Fruit fly (Drosophila melanogaster) whole organism, embryonic: ENCODE measurements around the gene mon2.
A peak's percentile ranks its signal among the peaks of the same experiment; 100 is the strongest.

Experiments used
- CG10209 ChIP-seq: fragments of 200-800 bp; sonication (Bioruptor generic); optimal IDR thresholded peaks from 3 replicates; lab custom pipeline; 2017; ENCODE audit warnings: missing biosample characterization, mild to moderate bottlenecking, missing genetic modification characterization, missing genetic modification reagents
- CG10321 ChIP-seq: fragments of 200-800 bp; sonication (Bioruptor generic); IDR thresholded peaks from 2 replicates; pipeline ENCODE4 v1.3.6; 2022; ENCODE audit warnings: missing biosample characterization, missing genetic modification characterization
- CG10654 ChIP-seq: fragments of 200-800 bp; sonication (Bioruptor generic); optimal IDR thresholded peaks from 2 replicates; lab custom pipeline; 2016; ENCODE audit warnings: missing biosample characterization, missing genetic modification characterization
- CG11504 ChIP-seq: fragments of 200-800 bp; sonication (Bioruptor generic); optimal IDR thresholded peaks from 3 replicates; lab custom pipeline; 2019; ENCODE audit warnings: missing biosample characterization, mild to moderate bottlenecking, missing genetic modification characterization, moderate library complexity
- CG11696 ChIP-seq: fragments of 200-800 bp; sonication (Bioruptor generic); IDR thresholded peaks from 2 replicates; pipeline ENCODE4 v1.3.6; 2022; ENCODE audit warnings: missing biosample characterization, missing genetic modification characterization
- CG1233 ChIP-seq: fragments of 200-800 bp; sonication (Bioruptor generic); optimal IDR thresholded peaks from 4 replicates; lab custom pipeline; 2018; ENCODE audit warnings: missing biosample characterization, mild to moderate bottlenecking, missing genetic modification characterization
- CG13424 ChIP-seq: fragments of 200-800 bp; sonication (Bioruptor generic); optimal IDR thresholded peaks from 2 replicates; lab custom pipeline; 2019; ENCODE audit warnings: missing biosample characterization, mild to moderate bottlenecking, missing genetic modification characterization, moderate library complexity
- CG17186 ChIP-seq: fragments of 200-800 bp; sonication (Bioruptor generic); optimal IDR thresholded peaks from 3 replicates; lab custom pipeline; 2017; ENCODE audit warnings: missing biosample characterization, missing genetic modification reagents, missing genetic modification characterization
- CG17328 ChIP-seq: fragments of 200-800 bp; sonication (Bioruptor generic); IDR thresholded peaks from 2 replicates; pipeline ENCODE4 v1.3.6; 2022; ENCODE audit warnings: missing biosample characterization, missing genetic modification characterization
- CG17385 ChIP-seq: fragments of 200-800 bp; sonication (Bioruptor generic); optimal IDR thresholded peaks from 3 replicates; lab custom pipeline; 2018; ENCODE audit warnings: missing biosample characterization, mild to moderate bottlenecking, missing genetic modification characterization
- CG17829 ChIP-seq: fragments of 200-800 bp; optimal IDR thresholded peaks from 2 replicates; lab custom pipeline; 2019; ENCODE audit warnings: missing biosample characterization, mild to moderate bottlenecking, missing genetic modification characterization, moderate library complexity
- CG18011 ChIP-seq: fragments of 200-800 bp; sonication (Bioruptor generic); optimal IDR thresholded peaks from 2 replicates; lab custom pipeline; 2017; ENCODE audit warnings: missing biosample characterization, missing genetic modification characterization, mild to moderate bottlenecking, moderate library complexity, missing genotype
- CG2889 ChIP-seq: fragments of 200-800 bp; sonication (Bioruptor generic); IDR thresholded peaks from 3 replicates; pipeline ENCODE4 v1.3.6; 2022; ENCODE audit warnings: missing biosample characterization, missing genetic modification characterization
- CG32532 ChIP-seq: fragments of 200-800 bp; sonication (Bioruptor generic); IDR thresholded peaks from 2 replicates; pipeline ENCODE4 v1.3.6; 2022; ENCODE audit warnings: missing biosample characterization, missing genetic modification characterization
- CG34376 ChIP-seq: fragments of 200-800 bp; sonication (Bioruptor generic); optimal IDR thresholded peaks from 2 replicates; lab custom pipeline; 2018; ENCODE audit warnings: missing biosample characterization, mild to moderate bottlenecking, missing genetic modification characterization
- CG42726 ChIP-seq: fragments of 200-800 bp; sonication (Bioruptor generic); IDR thresholded peaks from 2 replicates; pipeline ENCODE4 v1.3.6; 2022; ENCODE audit warnings: missing biosample characterization, missing genetic modification characterization; ENCODE audit not compliant: partially characterized antibody
- CG4404 ChIP-seq: fragments of 200-800 bp; sonication (Bioruptor generic); IDR thresholded peaks from 2 replicates; pipeline ENCODE4 v1.3.6; 2022; ENCODE audit warnings: missing biosample characterization, missing genetic modification characterization
- CG5953 ChIP-seq: fragments of 200-800 bp; sonication (Bioruptor generic); IDR thresholded peaks from 2 replicates; pipeline ENCODE4 v1.3.6; 2022; ENCODE audit warnings: missing biosample characterization, missing genetic modification characterization
- CG6689 ChIP-seq: fragments of 200-800 bp; sonication (Bioruptor generic); IDR thresholded peaks from 2 replicates; pipeline ENCODE4 v1.3.6; 2022; ENCODE audit warnings: missing biosample characterization, missing genetic modification characterization
- CG7357 ChIP-seq: fragments of 200-800 bp; sonication (Bioruptor generic); IDR thresholded peaks from 3 replicates; pipeline ENCODE4 v1.3.6; 2022; ENCODE audit warnings: missing biosample characterization, missing genetic modification characterization
- CG7987 ChIP-seq: fragments of 200-800 bp; sonication (Bioruptor generic); optimal IDR thresholded peaks from 2 replicates; lab custom pipeline; 2018; ENCODE audit warnings: missing biosample characterization, mild to moderate bottlenecking, missing genetic modification characterization, moderate library complexity
- CG8924 ChIP-seq: fragments of 200-800 bp; optimal IDR thresholded peaks from 3 replicates; lab custom pipeline; 2019; ENCODE audit warnings: missing biosample characterization, mild to moderate bottlenecking, missing genetic modification characterization, moderate library complexity
- CG9797 ChIP-seq: fragments of 200-800 bp; sonication (Bioruptor generic); optimal IDR thresholded peaks from 3 replicates; lab custom pipeline; 2018; ENCODE audit warnings: missing biosample characterization, mild to moderate bottlenecking, missing genetic modification characterization
- Deaf1 ChIP-seq: fragments of 200-800 bp; optimal IDR thresholded peaks from 3 replicates; lab custom pipeline; 2019; ENCODE audit warnings: missing biosample characterization, mild to moderate bottlenecking, missing genetic modification characterization, moderate library complexity
- Dfd ChIP-seq, 2 experiments: fragments of >200 bp; optimal IDR thresholded peaks; 2 replicates each; lab custom pipeline; 2017; ENCODE audit warnings: missing biosample characterization in 2 of 2, missing genetic modification characterization in 2 of 2
- Elba2 ChIP-seq: fragments of 200-800 bp; sonication (Bioruptor generic); optimal IDR thresholded peaks from 3 replicates; lab custom pipeline; 2016; ENCODE audit warnings: missing biosample characterization, missing genetic modification characterization
- Ets65A ChIP-seq: fragments of 200-800 bp; sonication (Bioruptor generic); peaks from one replicate; lab custom pipeline; 2016; ENCODE audit warnings: missing biosample characterization, missing genetic modification characterization
- Gsc ChIP-seq: fragments of 200-800 bp; sonication (Bioruptor generic); IDR thresholded peaks from 2 replicates; pipeline ENCODE4 v1.3.6; 2022; ENCODE audit warnings: missing biosample characterization, missing genetic modification characterization
- Neu2 ChIP-seq: fragments of 200-800 bp; sonication (Bioruptor generic); optimal IDR thresholded peaks from 3 replicates; lab custom pipeline; 2016; ENCODE audit warnings: missing biosample characterization, missing genetic modification characterization, borderline replicate concordance
- Nf-YB ChIP-seq: fragments of 200-800 bp; sonication (Bioruptor generic); optimal IDR thresholded peaks from 3 replicates; lab custom pipeline; 2019; ENCODE audit warnings: missing biosample characterization, mild to moderate bottlenecking, missing genetic modification characterization, moderate library complexity
- Side ChIP-seq: fragments of 200-800 bp; sonication (Bioruptor generic); optimal IDR thresholded peaks from 2 replicates; lab custom pipeline; 2016; ENCODE audit warnings: missing biosample characterization, missing genetic modification characterization
- ac ChIP-seq: fragments of 200-800 bp; sonication (Bioruptor generic); optimal IDR thresholded peaks from 3 replicates; lab custom pipeline; 2017; ENCODE audit warnings: missing biosample characterization, mild to moderate bottlenecking, missing genetic modification characterization
- bowl ChIP-seq: fragments of 200-800 bp; sonication (Bioruptor generic); IDR thresholded peaks from 2 replicates; pipeline ENCODE4 v1.3.6; 2022; ENCODE audit warnings: missing biosample characterization, missing genetic modification characterization
- btn ChIP-seq: fragments of 200-800 bp; sonication (Bioruptor generic); optimal IDR thresholded peaks from 2 replicates; lab custom pipeline; 2016; ENCODE audit warnings: missing biosample characterization, missing genetic modification characterization
- chif ChIP-seq, 2 experiments: fragments of 200-800 bp; sonication (Bioruptor generic); optimal IDR thresholded peaks; 3 replicates each; lab custom pipeline; 2016; ENCODE audit warnings: missing biosample characterization in 2 of 2, missing genetic modification characterization in 2 of 2
- chm ChIP-seq: fragments of 200-800 bp; sonication (Bioruptor generic); IDR thresholded peaks from 2 replicates; pipeline ENCODE4 v1.3.6; 2022; ENCODE audit warnings: missing biosample characterization, missing genetic modification characterization
- chn ChIP-seq: fragments of 200-800 bp; sonication (Bioruptor generic); optimal IDR thresholded peaks from 2 replicates; lab custom pipeline; 2016; ENCODE audit warnings: missing biosample characterization, missing genetic modification characterization
- danr ChIP-seq: fragments of 200-800 bp; sonication (Bioruptor generic); IDR thresholded peaks from 2 replicates; pipeline ENCODE4 v1.3.6; 2022; ENCODE audit warnings: missing biosample characterization, missing genetic modification characterization
- dati ChIP-seq: fragments of 200-800 bp; sonication (Bioruptor generic); IDR thresholded peaks from 2 replicates; pipeline ENCODE4 v1.3.6; 2022; ENCODE audit warnings: missing biosample characterization, missing genetic modification characterization
- dpn ChIP-seq, 2 experiments: fragments of 200-800 bp; sonication (Bioruptor generic); optimal IDR thresholded peaks; 3 replicates each; lab custom pipeline; 2016; ENCODE audit warnings: missing biosample characterization in 2 of 2, missing genetic modification characterization in 2 of 2
- ftz-f1 ChIP-seq: fragments of 200-800 bp; sonication (Bioruptor generic); optimal IDR thresholded peaks from 2 replicates; lab custom pipeline; 2016; ENCODE audit warnings: missing biosample characterization, missing genetic modification characterization
- gfzf ChIP-seq: fragments of 200-800 bp; sonication (Bioruptor generic); optimal IDR thresholded peaks from 2 replicates; lab custom pipeline; 2016; ENCODE audit warnings: missing biosample characterization, mild to moderate bottlenecking, missing genetic modification characterization, moderate library complexity
- insv ChIP-seq, 2 experiments: fragments of 200-800 bp; sonication (Bioruptor generic); optimal IDR thresholded peaks; 3 replicates each; lab custom pipeline; 2016 to 2018; ENCODE audit warnings: missing biosample characterization in 2 of 2, missing genetic modification characterization in 2 of 2
- nerfin-1 ChIP-seq: fragments of 200-800 bp; sonication (Bioruptor generic); optimal IDR thresholded peaks from 3 replicates; lab custom pipeline; 2019; ENCODE audit warnings: missing biosample characterization, mild to moderate bottlenecking, missing genetic modification characterization, moderate library complexity
- onecut ChIP-seq: fragments of 200-800 bp; sonication (Bioruptor generic); IDR thresholded peaks from 2 replicates; pipeline ENCODE4 v1.3.6; 2022; ENCODE audit warnings: missing biosample characterization, missing genetic modification characterization
- pfk ChIP-seq: fragments of 200-800 bp; sonication (Bioruptor generic); optimal IDR thresholded peaks from 2 replicates; lab custom pipeline; 2018; ENCODE audit warnings: missing biosample characterization, mild to moderate bottlenecking, missing genetic modification characterization, moderate library complexity
- scrt ChIP-seq: fragments of 200-800 bp; sonication (Bioruptor generic); optimal IDR thresholded peaks from 2 replicates; lab custom pipeline; 2018; ENCODE audit warnings: missing biosample characterization, mild to moderate bottlenecking, missing genetic modification characterization, moderate library complexity
- slou ChIP-seq: fragments of 200-800 bp; sonication (Bioruptor generic); optimal IDR thresholded peaks from 3 replicates; lab custom pipeline; 2016; ENCODE audit warnings: missing biosample characterization, missing genetic modification characterization
- sob ChIP-seq: fragments of 200-800 bp; sonication (Bioruptor generic); IDR thresholded peaks from 2 replicates; pipeline ENCODE4 v1.3.6; 2022; ENCODE audit warnings: missing biosample characterization, missing genetic modification characterization
- tup ChIP-seq: fragments of 200-800 bp; sonication (Bioruptor generic); optimal IDR thresholded peaks from 2 replicates; lab custom pipeline; 2016; ENCODE audit warnings: missing biosample characterization, mild to moderate bottlenecking, missing genetic modification characterization, moderate library complexity

mon2 gene

dm6 chr2L:8082692-8083412, 41.0 kb downstream of the mon2 start, which contains the start of gene Mcr (continued):
- TF ChIP-seq CG42726 (GFP tag; lab: Robert Waterston, UW) (peak; percentile 34; the same call in 1 of the 2 replicates), Nf-YB (GFP tag; lab: Kevin White, UChicago) (no peak), Gsc (no peak), CG11504 (tag; lab: Kevin White, UChicago) (peak; percentile 21), CG5953 (GFP tag; lab: Robert Waterston, UW) (no peak), scrt (no peak), nerfin-1 (peak; percentile 73), chif (GFP tag; optimal IDR thresholded peaks at IDR 0.05; lab: Kevin White, UChicago) (no peak), chm (GFP tag; lab: Robert Waterston, UW) (no peak; the same call in 1 of the 2 replicates), dati (no peak), CG13424 (tag; lab: Kevin White, UChicago) (no peak), CG11696 (GFP tag; lab: Robert Waterston, UW) (no peak), ftz-f1 (GFP tag; lab: Kevin White, UChicago) (no peak), CG6689 (GFP tag; lab: Robert Waterston, UW) (no peak), CG18011 (GFP tag; lab: Kevin White, UChicago) (no peak), Side (GFP tag; lab: Kevin White, UChicago) (no peak), danr (GFP tag; lab: Robert Waterston, UW) (no peak), Dfd (GFP tag; optimal IDR thresholded peaks at IDR 0.05; lab: Kevin White, UChicago) (no peak), CG10654 (GFP tag; lab: Kevin White, UChicago) (peak; percentile 12), CG17829 (tag; lab: Kevin White, UChicago) (no peak), CG8924 (tag; lab: Kevin White, UChicago) (no peak), chn (GFP tag; lab: Kevin White, UChicago) (no peak), slou (GFP tag; lab: Kevin White, UChicago) (no peak), ac (GFP tag; lab: Kevin White, UChicago) (no peak), btn (GFP tag; lab: Kevin White, UChicago) (peak; percentile 2), CG17328 (GFP tag; lab: Robert Waterston, UW) (no peak), Neu2 (GFP tag; lab: Kevin White, UChicago) (peak; percentile 19), CG17385 (GFP tag; lab: Kevin White, UChicago) (no peak), CG7357 (no peak), CG9797 (GFP tag; lab: Kevin White, UChicago) (peak; percentile 93), CG32532 (GFP tag; lab: Robert Waterston, UW) (no peak; the same call in 1 of the 2 replicates), onecut (GFP tag; lab: Robert Waterston, UW) (no peak), CG4404 (GFP tag; lab: Robert Waterston, UW) (no peak), Deaf1 (no peak), CG17186 (GFP tag; lab: Kevin White, UChicago) (no peak), insv (GFP tag; optimal IDR thresholded peaks at IDR 0.05; lab: Kevin White, UChicago) (no peak), pfk (GFP tag; lab: Kevin White, UChicago) (no peak), sob (GFP tag; lab: Robert Waterston, UW) (no peak; the same call in 1 of the 2 replicates), Elba2 (GFP tag; lab: Kevin White, UChicago) (no peak), bowl (no peak), CG10321 (GFP tag; lab: Robert Waterston, UW) (peak; percentile 53; the same call in 1 of the 2 replicates), CG34376 (GFP tag; lab: Kevin White, UChicago) (no peak), CG7987 (GFP tag; lab: Kevin White, UChicago) (no peak), dpn (GFP tag; optimal IDR thresholded peaks at IDR 0.05; lab: Kevin White, UChicago) (peak in 1 of 2 experiments; percentile 41), CG10209 (GFP tag; lab: Kevin White, UChicago) (no peak), gfzf (GFP tag; lab: Kevin White, UChicago) (peak; percentile 88), CG2889 (no peak), CG1233 (GFP tag; lab: Kevin White, UChicago) (no peak), Ets65A (GFP tag; lab: Kevin White, UChicago) (peak; percentile 38), tup (no peak)
